1 fruit fly cellular context compared by ENCODE assay signal in genomic region chr3L:17425132-17425713, dm6.
TF ChIP-seq lines count a peak whose summit lies in the region.

Sec3 (minus strand) TSS chr3L:17425217.
COX7B (plus strand) TSS chr3L:17425477.

TF ChIP-seq in whole organism, embryonic, 481 proteins besides CTCF, POLR2A, EP300 and RAD21 (continued from another document and continues in another):
- TF ChIP-seq emc (GFP tag; optimal IDR thresholded peaks at IDR 0.05; lab: Kevin White, UChicago) (peak; percentile 5), CG14860 (GFP tag; IDR thresholded peaks at IDR 0.05; lab: Robert Waterston, UW; ENCODE audit: partially characterized antibody) (peak; percentile 91), CG4730 (GFP tag; IDR thresholded peaks at IDR 0.05; lab: Robert Waterston, UW) (peak; percentile 56), ems (GFP tag; optimal IDR thresholded peaks at IDR 0.05; lab: Kevin White, UChicago) (peak; percentile 61), zfh2 (GFP tag; optimal IDR thresholded peaks at IDR 0.05; lab: Kevin White, UChicago) (peak; percentile 59), esg (GFP tag; conservative IDR thresholded peaks at IDR 0.05; lab: Robert Waterston, UW) (peak; percentile 38; the same call in 1 of the 2 replicates), mirr (GFP tag; optimal IDR thresholded peaks at IDR 0.05; lab: Kevin White, UChicago) (peak; percentile 18), z (GFP tag; IDR thresholded peaks at IDR 0.05; lab: Robert Waterston, UW) (no peak), ewg (GFP tag; optimal IDR thresholded peaks at IDR 0.05; lab: Kevin White, UChicago) (peak; percentile 17), Awh (GFP tag; IDR thresholded peaks at IDR 0.05; lab: Robert Waterston, UW) (no peak), mam (GFP tag; optimal IDR thresholded peaks at IDR 0.05; lab: Kevin White, UChicago) (peak; percentile 65), klu (GFP tag; IDR thresholded peaks at IDR 0.05; lab: Robert Waterston, UW) (peak; percentile 17; the same call in 1 of the 2 replicates), CG17912 (GFP tag; optimal IDR thresholded peaks at IDR 0.05; lab: Kevin White, UChicago) (peak; percentile 20), wdn (GFP tag; IDR thresholded peaks at IDR 0.05; lab: Robert Waterston, UW) (peak; percentile 64), Hand (GFP tag; optimal IDR thresholded peaks at IDR 0.05; lab: Kevin White, UChicago) (no peak), CG9215 (GFP tag; IDR thresholded peaks at IDR 0.05; lab: Robert Waterston, UW) (peak; percentile 61), psq (GFP tag; optimal IDR thresholded peaks at IDR 0.05; lab: Kevin White, UChicago) (no peak), sug (tag; optimal IDR thresholded peaks at IDR 0.05; lab: Kevin White, UChicago) (peak; percentile 82), btn (GFP tag; optimal IDR thresholded peaks at IDR 0.05; lab: Kevin White, UChicago) (peak; percentile 10), tup (GFP tag; optimal IDR thresholded peaks at IDR 0.05; lab: Kevin White, UChicago) (peak; percentile 19), nau (GFP tag; optimal IDR thresholded peaks at IDR 0.05; lab: Kevin White, UChicago) (peak; percentile 27), gcm2 (GFP tag; optimal IDR thresholded peaks at IDR 0.05; lab: Kevin White, UChicago) (peak; percentile 14), CG3281 (GFP tag; optimal IDR thresholded peaks at IDR 0.05; lab: Kevin White, UChicago) (peak; percentile 55), CG10366 (GFP tag; IDR thresholded peaks at IDR 0.05; lab: Robert Waterston, UW) (peak; percentile 47), dati (GFP tag; IDR thresholded peaks at IDR 0.05; lab: Robert Waterston, UW) (no peak), CG16815 (GFP tag; optimal IDR thresholded peaks at IDR 0.05; lab: Kevin White, UChicago) (peak; percentile 26), slbo (GFP tag; IDR thresholded peaks at IDR 0.05; lab: Robert Waterston, UW) (peak; percentile 77), CG12942 (GFP tag; optimal IDR thresholded peaks at IDR 0.05; lab: Kevin White, UChicago) (peak; percentile 32), D19B (GFP tag; optimal IDR thresholded peaks at IDR 0.05; lab: Kevin White, UChicago) (peak; percentile 36), dan (GFP tag; IDR thresholded peaks at IDR 0.05; lab: Robert Waterston, UW) (no peak), CG32772 (GFP tag; IDR thresholded peaks at IDR 0.05; lab: Robert Waterston, UW) (no peak), bigmax (GFP tag; optimal IDR thresholded peaks at IDR 0.05; lab: Kevin White, UChicago) (peak; percentile 20), Kr (GFP tag; optimal IDR thresholded peaks at IDR 0.05; lab: Kevin White, UChicago) (no peak), CG1647 (GFP tag; optimal IDR thresholded peaks at IDR 0.05; lab: Kevin White, UChicago) (no peak), Ets65A (GFP tag; lab: Kevin White, UChicago) (peak; percentile 95), zfh1 (GFP tag; IDR thresholded peaks at IDR 0.05; lab: Robert Waterston, UW) (peak; percentile 47; the same call in 1 of the 3 replicates), inv (GFP tag; IDR thresholded peaks at IDR 0.05; lab: Robert Waterston, UW; ENCODE audit: partially characterized antibody) (peak; percentile 92), Spps (tag; optimal IDR thresholded peaks at IDR 0.05; lab: Kevin White, UChicago) (peak; percentile 25), CG13624 (GFP tag; optimal IDR thresholded peaks at IDR 0.05; lab: Kevin White, UChicago) (peak; percentile 71), ATbp (GFP tag; optimal IDR thresholded peaks at IDR 0.05; lab: Kevin White, UChicago) (no peak), Dp (GFP tag; optimal IDR thresholded peaks at IDR 0.05; lab: Kevin White, UChicago) (peak; percentile 4), CG16779 (GFP tag; IDR thresholded peaks at IDR 0.05; lab: Robert Waterston, UW) (no peak), CG8765 (GFP tag; IDR thresholded peaks at IDR 0.05; lab: Robert Waterston, UW) (no peak), lov (optimal IDR thresholded peaks at IDR 0.05; lab: Kevin White, UChicago) (no peak), lov (GFP tag; IDR thresholded peaks at IDR 0.05; lab: Robert Waterston, UW) (no peak), CG9797 (GFP tag; optimal IDR thresholded peaks at IDR 0.05; lab: Kevin White, UChicago) (peak; percentile 90), cato (GFP tag; optimal IDR thresholded peaks at IDR 0.05; lab: Kevin White, UChicago; ENCODE audit: borderline replicate concordance) (peak; percentile 32), CG3726 (GFP tag; IDR thresholded peaks at IDR 0.05; lab: Robert Waterston, UW) (no peak), bbx (GFP tag; IDR thresholded peaks at IDR 0.05; lab: Robert Waterston, UW; ENCODE audit: partially characterized antibody) (peak; percentile 87), row (GFP tag; IDR thresholded peaks at IDR 0.05; lab: Robert Waterston, UW) (peak; percentile 93), HLH54F (GFP tag; optimal IDR thresholded peaks at IDR 0.05; lab: Kevin White, UChicago) (peak; percentile 74), CG30020 (tag; optimal IDR thresholded peaks at IDR 0.05; lab: Kevin White, UChicago) (peak; percentile 67), sna (GFP tag; IDR thresholded peaks at IDR 0.05; lab: Robert Waterston, UW; ENCODE audit: partially characterized antibody) (peak; percentile 91), CG12744 (GFP tag; optimal IDR thresholded peaks at IDR 0.05; lab: Kevin White, UChicago) (peak; percentile 60), lbe (GFP tag; optimal IDR thresholded peaks at IDR 0.05; lab: Kevin White, UChicago) (peak; percentile 72), luna (GFP tag; optimal IDR thresholded peaks at IDR 0.05; lab: Kevin White, UChicago) (no peak), Bgb (GFP tag; IDR thresholded peaks at IDR 0.05; lab: Robert Waterston, UW; ENCODE audit: partially characterized antibody) (peak; percentile 89), tgo (GFP tag; IDR thresholded peaks at IDR 0.05; lab: Robert Waterston, UW) (peak; percentile 64; the same call in 2 of the 3 replicates), CG1529 (GFP tag; optimal IDR thresholded peaks at IDR 0.05; lab: Kevin White, UChicago) (peak; percentile 65), seq (GFP tag; IDR thresholded peaks at IDR 0.05; lab: Robert Waterston, UW) (no peak), al (GFP tag; IDR thresholded peaks at IDR 0.05; lab: Robert Waterston, UW) (peak; percentile 41; the same call in 1 of the 2 replicates), prd (optimal IDR thresholded peaks at IDR 0.05; lab: Kevin White, UChicago) (no peak), prd (GFP tag; IDR thresholded peaks at IDR 0.05; lab: Robert Waterston, UW) (peak; percentile 71), CG7745 (tag; optimal IDR thresholded peaks at IDR 0.05; lab: Kevin White, UChicago) (no peak), twi (tag; optimal IDR thresholded peaks at IDR 0.05; lab: Kevin White, UChicago) (peak; percentile 68), CG4328 (GFP tag; optimal IDR thresholded peaks at IDR 0.05; lab: Kevin White, UChicago) (peak; percentile 51), CG8359 (GFP tag; optimal IDR thresholded peaks at IDR 0.05; lab: Kevin White, UChicago; ENCODE audit: borderline replicate concordance) (no peak), Fer3 (tag; optimal IDR thresholded peaks at IDR 0.05; lab: Kevin White, UChicago) (peak; percentile 66), Max (GFP tag; optimal IDR thresholded peaks at IDR 0.05; lab: Kevin White, UChicago) (peak; percentile 76), CG13775 (GFP tag; optimal IDR thresholded peaks at IDR 0.05; lab: Kevin White, UChicago) (peak; percentile 67), Nf-YC (tag; optimal IDR thresholded peaks at IDR 0.05; lab: Kevin White, UChicago) (peak; percentile 72), Camta (GFP tag; optimal IDR thresholded peaks at IDR 0.05; lab: Kevin White, UChicago) (no peak), CG9727 (GFP tag; optimal IDR thresholded peaks at IDR 0.05; lab: Kevin White, UChicago) (peak; percentile 62), CG7786 (GFP tag; optimal IDR thresholded peaks at IDR 0.05; lab: Kevin White, UChicago) (peak; percentile 17), CG10321 (GFP tag; IDR thresholded peaks at IDR 0.05; lab: Robert Waterston, UW) (no peak), Hr51 (GFP tag; optimal IDR thresholded peaks at IDR 0.05; lab: Kevin White, UChicago) (peak; percentile 64 to 73), Xbp1 (GFP tag; optimal IDR thresholded peaks at IDR 0.05; lab: Kevin White, UChicago) (peak; percentile 76), MESR4 (GFP tag; optimal IDR thresholded peaks at IDR 0.05; lab: Kevin White, UChicago) (peak; percentile 80), CG2199 (GFP tag; IDR thresholded peaks at IDR 0.05; lab: Robert Waterston, UW) (no peak), ara (GFP tag; IDR thresholded peaks at IDR 0.05; lab: Robert Waterston, UW) (peak; percentile 16; the same call in 1 of the 2 replicates), CG2129 (GFP tag; IDR thresholded peaks at IDR 0.05; lab: Robert Waterston, UW; ENCODE audit: partially characterized antibody) (peak; percentile 92), CG4820 (GFP tag; optimal IDR thresholded peaks at IDR 0.05; lab: Kevin White, UChicago) (peak; percentile 55), so (GFP tag; IDR thresholded peaks at IDR 0.05; lab: Robert Waterston, UW) (no peak), da (GFP tag; optimal IDR thresholded peaks at IDR 0.05; lab: Kevin White, UChicago) (no peak), zen2 (GFP tag; IDR thresholded peaks at IDR 0.05; lab: Robert Waterston, UW; ENCODE audit: partially characterized antibody) (peak; percentile 75; the same call in 2 of the 3 replicates), CG11696 (GFP tag; IDR thresholded peaks at IDR 0.05; lab: Robert Waterston, UW) (no peak), CG18011 (GFP tag; optimal IDR thresholded peaks at IDR 0.05; lab: Kevin White, UChicago) (peak; percentile 29), CG6854 (GFP tag; optimal IDR thresholded peaks at IDR 0.05; lab: Kevin White, UChicago) (no peak), CG10654 (GFP tag; optimal IDR thresholded peaks at IDR 0.05; lab: Kevin White, UChicago) (peak; percentile 43), Atf-2 (GFP tag; optimal IDR thresholded peaks at IDR 0.05; lab: Kevin White, UChicago) (no peak), HHEX (GFP tag; optimal IDR thresholded peaks at IDR 0.05; lab: Kevin White, UChicago) (peak; percentile 21), insv (GFP tag; optimal IDR thresholded peaks at IDR 0.05; lab: Kevin White, UChicago) (peak in 1 of 2 experiments; percentile 61), CG7928 (GFP tag; optimal IDR thresholded peaks at IDR 0.05; lab: Kevin White, UChicago) (peak; percentile 32), CG10565 (GFP tag; optimal IDR thresholded peaks at IDR 0.05; lab: Kevin White, UChicago) (no peak), Dll (GFP tag; IDR thresholded peaks at IDR 0.05; lab: Robert Waterston, UW; ENCODE audit: partially characterized antibody) (peak; percentile 97), CG10274 (GFP tag; optimal IDR thresholded peaks at IDR 0.05; lab: Kevin White, UChicago) (no peak), disco-r (GFP tag; optimal IDR thresholded peaks at IDR 0.05; lab: Kevin White, UChicago) (no peak), Aef1 (GFP tag; IDR thresholded peaks at IDR 0.05; lab: Robert Waterston, UW) (peak; percentile 44; the same call in 2 of the 3 replicates), CG4424 (GFP tag; optimal IDR thresholded peaks at IDR 0.05; lab: Kevin White, UChicago) (peak; percentile 70), cwo (GFP tag; optimal IDR thresholded peaks at IDR 0.05; lab: Kevin White, UChicago) (peak; percentile 25), CG18764 (GFP tag; optimal IDR thresholded peaks at IDR 0.05; lab: Kevin White, UChicago) (peak; percentile 49), shn (GFP tag; optimal IDR thresholded peaks at IDR 0.05; lab: Kevin White, UChicago) (peak; percentile 52), pzg (GFP tag; optimal IDR thresholded peaks at IDR 0.05; lab: Kevin White, UChicago) (peak; percentile 87), Optix (GFP tag; IDR thresholded peaks at IDR 0.05; lab: Robert Waterston, UW) (no peak), ind (GFP tag; optimal IDR thresholded peaks at IDR 0.05; lab: Kevin White, UChicago) (peak; percentile 66), CG14441 (GFP tag; IDR thresholded peaks at IDR 0.05; lab: Robert Waterston, UW) (peak; percentile 50; the same call in 1 of the 2 replicates), gsb (GFP tag; IDR thresholded peaks at IDR 0.05; lab: Robert Waterston, UW) (no peak), crol (GFP tag; IDR thresholded peaks at IDR 0.05; lab: Robert Waterston, UW) (no peak), fru (optimal IDR thresholded peaks at IDR 0.05; lab: Kevin White, UChicago) (no peak), CG42726 (GFP tag; IDR thresholded peaks at IDR 0.05; lab: Robert Waterston, UW; ENCODE audit: partially characterized antibody) (peak; percentile 67; the same call in 1 of the 2 replicates), Sin3A (optimal IDR thresholded peaks at IDR 0.05; lab: Kevin White, UChicago) (peak; percentile 77), kah (GFP tag; optimal IDR thresholded peaks at IDR 0.05; lab: Kevin White, UChicago) (no peak), jumu (GFP tag; optimal IDR thresholded peaks at IDR 0.05; lab: Kevin White, UChicago) (peak; percentile 31), Stat92E (GFP tag; optimal IDR thresholded peaks at IDR 0.05; lab: Kevin White, UChicago) (peak in 1 of 3 experiments; percentile 64), danr (GFP tag; IDR thresholded peaks at IDR 0.05; lab: Robert Waterston, UW) (no peak), ac (GFP tag; optimal IDR thresholded peaks at IDR 0.05; lab: Kevin White, UChicago) (no peak), her (GFP tag; optimal IDR thresholded peaks at IDR 0.05; lab: Kevin White, UChicago) (peak; percentile 8), CG18262 (tag; optimal IDR thresholded peaks at IDR 0.05; lab: Kevin White, UChicago) (peak; percentile 60), Trl (optimal IDR thresholded peaks at IDR 0.05; lab: Kevin White, UChicago) (no peak), Trl (GFP tag; optimal IDR thresholded peaks at IDR 0.05; lab: Kevin White, UChicago) (peak; percentile 20), Ssrp (tag; optimal IDR thresholded peaks at IDR 0.05; lab: Kevin White, UChicago) (peak; percentile 51), ERR (GFP tag; optimal IDR thresholded peaks at IDR 0.05; lab: Kevin White, UChicago) (peak; percentile 29), CG3163 (GFP tag; optimal IDR thresholded peaks at IDR 0.05; lab: Kevin White, UChicago) (no peak), Deaf1 (tag; optimal IDR thresholded peaks at IDR 0.05; lab: Kevin White, UChicago) (peak; percentile 38), lilli (GFP tag; optimal IDR thresholded peaks at IDR 0.05; lab: Kevin White, UChicago) (peak; percentile 82), Sox100B (GFP tag; optimal IDR thresholded peaks at IDR 0.05; lab: Kevin White, UChicago) (peak; percentile 20), ranshi (GFP tag; IDR thresholded peaks at IDR 0.05; lab: Robert Waterston, UW) (0 out of 2 replicates have a peak, but pooled peaks have one; percentile 33), en (GFP tag; optimal IDR thresholded peaks at IDR 0.05; lab: Kevin White, UChicago) (no peak), CG5245 (GFP tag; optimal IDR thresholded peaks at IDR 0.05; lab: Kevin White, UChicago) (no peak), Abd-B (GFP tag; optimal IDR thresholded peaks at IDR 0.05; lab: Kevin White, UChicago) (peak; percentile 62), nmo (GFP tag; optimal IDR thresholded peaks at IDR 0.05; lab: Kevin White, UChicago) (peak; percentile 85)
